Worm (Caenorhabditis elegans): ENCODE data around the gene T16G1.13.

ce11 chrV:12939434-12939833 lies 10.3 kb upstream of the T16G1.13 start, which contains the start of gene T16G1.5:
- TF ChIP-seq cog-1 (tag; optimal IDR thresholded peaks at IDR 0.05), result no peak
- TF ChIP-seq klf-2 (GFP tag; conservative IDR thresholded peaks at IDR 0.05), result no peak
- no peak for TF ChIP-seq ztf-23 (GFP tag; IDR thresholded peaks at IDR 0.05)

Measured in whole organism, midembryonic.